Worm (Caenorhabditis elegans): Measurements from ENCODE around the gene srlf-24.

Gene srlf-24

ce11 chrIV:11083609-11084008 is 22.0 kb downstream of the srlf-24 start, which contains the start of gene klc-1:
Gene klc-1, plus strand, starts transcription at chrIV:11083735.
- TF ChIP-seq nhr-23 (tag; optimal IDR thresholded peaks at IDR 0.05) (no peak), ama-1 (optimal IDR thresholded peaks at IDR 0.05) (no peak), elt-2 (tag; optimal IDR thresholded peaks at IDR 0.05) (no peak), unc-62 (GFP tag; optimal IDR thresholded peaks at IDR 0.05) (no peak), elt-3 (tag; optimal IDR thresholded peaks at IDR 0.05) (no peak), ceh-16 (tag; optimal IDR thresholded peaks at IDR 0.05) (no peak), nfya-1 (tag; optimal IDR thresholded peaks at IDR 0.05; ENCODE audit: insufficient read depth) (no peak), egl-27 (tag; optimal IDR thresholded peaks at IDR 0.05) (no peak), pqm-1 (tag; optimal IDR thresholded peaks at IDR 0.05) (no peak), lin-15B (tag; optimal IDR thresholded peaks at IDR 0.05) (no peak), egl-5 (tag; optimal IDR thresholded peaks at IDR 0.05) (no peak), zag-1 (tag; optimal IDR thresholded peaks at IDR 0.05) (no peak), nhr-237 (tag; optimal IDR thresholded peaks at IDR 0.05) (no peak), ceh-9 (tag; optimal IDR thresholded peaks at IDR 0.05) (no peak), lin-39 (tag; optimal IDR thresholded peaks at IDR 0.05) (no peak), unc-39 (tag; optimal IDR thresholded peaks at IDR 0.05) (no peak), fos-1 (tag; optimal IDR thresholded peaks at IDR 0.05) (no peak)

DNA sequence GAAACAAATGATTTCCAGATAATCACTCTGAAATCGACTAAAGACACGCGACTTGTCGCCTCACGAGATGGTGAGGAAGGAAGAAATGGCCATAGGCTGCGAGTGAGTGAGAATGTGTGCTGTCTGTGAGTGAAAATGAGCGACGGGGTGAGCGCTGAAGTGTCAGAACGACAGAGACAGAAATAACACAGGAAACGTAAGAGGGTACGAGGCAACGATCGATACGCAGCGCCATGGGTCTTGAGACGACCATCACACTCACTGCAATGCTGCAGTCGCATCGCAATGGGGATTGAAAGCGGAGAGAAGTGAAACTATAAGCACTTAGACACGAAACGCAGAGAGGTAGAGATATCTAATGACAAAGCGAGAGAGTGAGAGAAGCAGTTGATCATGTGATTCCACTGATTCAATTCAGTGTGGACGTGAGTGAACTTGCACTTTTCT is 22.8 kb downstream of the srlf-24 start:
- TF ChIP-seq nhr-28 (tag; optimal IDR thresholded peaks at IDR 0.05) (no peak), ztf-11 (tag; optimal IDR thresholded peaks at IDR 0.05) (no peak), nhr-25 (tag; optimal IDR thresholded peaks at IDR 0.05) (peak; percentile 96), hmg-11 (tag; optimal IDR thresholded peaks at IDR 0.05) (peak; percentile 99), lin-39 (tag; optimal IDR thresholded peaks at IDR 0.05) (peak; percentile 91), mml-1 (tag; optimal IDR thresholded peaks at IDR 0.05) (no peak), zag-1 (tag; optimal IDR thresholded peaks at IDR 0.05) (peak; percentile 91), ZK546.5 (tag; optimal IDR thresholded peaks at IDR 0.05) (peak; percentile 16), egl-5 (tag; optimal IDR thresholded peaks at IDR 0.05) (peak; percentile 96), nhr-67 (tag; optimal IDR thresholded peaks at IDR 0.05) (no peak), ceh-16 (tag; optimal IDR thresholded peaks at IDR 0.05) (no peak), mdl-1 (tag; optimal IDR thresholded peaks at IDR 0.05) (peak; percentile 13), nhr-77 (tag; optimal IDR thresholded peaks at IDR 0.05) (peak; percentile 16), ceh-9 (tag; optimal IDR thresholded peaks at IDR 0.05) (no peak), tbx-2 (tag; optimal IDR thresholded peaks at IDR 0.05) (peak; percentile 86), ztf-4 (tag; optimal IDR thresholded peaks at IDR 0.05) (peak; percentile 20), aly-2 (tag; optimal IDR thresholded peaks at IDR 0.05) (no peak), unc-62 (GFP tag; optimal IDR thresholded peaks at IDR 0.05) (peak; percentile 90), nhr-11 (tag; optimal IDR thresholded peaks at IDR 0.05) (peak; percentile 83), elt-2 (tag; optimal IDR thresholded peaks at IDR 0.05) (peak; percentile 80), snpc-4 (tag; optimal IDR thresholded peaks at IDR 0.05) (peak; percentile 55), sea-2 (GFP tag; optimal IDR thresholded peaks at IDR 0.05) (peak; percentile 21), eor-1 (tag; optimal IDR thresholded peaks at IDR 0.05) (no peak), elt-1 (tag; optimal IDR thresholded peaks at IDR 0.05) (peak; percentile 12), ceh-82 (tag; optimal IDR thresholded peaks at IDR 0.05) (peak; percentile 22), unc-39 (tag; optimal IDR thresholded peaks at IDR 0.05) (no peak), skn-1 (tag; optimal IDR thresholded peaks at IDR 0.05) (peak; percentile 80), ama-1 (optimal IDR thresholded peaks at IDR 0.05) (peak; percentile 89), R02D3.7 (tag; optimal IDR thresholded peaks at IDR 0.05) (peak; percentile 74), nhr-76 (tag; optimal IDR thresholded peaks at IDR 0.05) (peak; percentile 54), pha-4 (tag; optimal IDR thresholded peaks at IDR 0.05) (peak; percentile 88), fos-1 (tag; optimal IDR thresholded peaks at IDR 0.05) (no peak), nfya-1 (tag; optimal IDR thresholded peaks at IDR 0.05; ENCODE audit: insufficient read depth) (peak; percentile 94), lsy-12 (tag; optimal IDR thresholded peaks at IDR 0.05) (peak; percentile 88), fkh-2 (tag; optimal IDR thresholded peaks at IDR 0.05) (peak; percentile 37), nhr-43 (tag; optimal IDR thresholded peaks at IDR 0.05; ENCODE audit: poor library complexity, severe bottlenecking) (peak; percentile 86), jun-1 (tag; optimal IDR thresholded peaks at IDR 0.05) (peak; percentile 92), daf-12 (tag; optimal IDR thresholded peaks at IDR 0.05) (no peak), fkh-10 (GFP tag; optimal IDR thresholded peaks at IDR 0.05) (peak; percentile 49), ceh-28 (tag; optimal IDR thresholded peaks at IDR 0.05) (peak; percentile 96), nhr-23 (tag; optimal IDR thresholded peaks at IDR 0.05) (peak; percentile 92), egl-27 (tag; optimal IDR thresholded peaks at IDR 0.05) (peak; percentile 91), pqm-1 (tag; optimal IDR thresholded peaks at IDR 0.05) (peak; percentile 41), nhr-12 (tag; optimal IDR thresholded peaks at IDR 0.05) (no peak), elt-3 (tag; optimal IDR thresholded peaks at IDR 0.05) (peak in 1 of 3 experiments; percentile 1), lin-15B (tag; optimal IDR thresholded peaks at IDR 0.05) (peak; percentile 83), nhr-237 (tag; optimal IDR thresholded peaks at IDR 0.05) (no peak)
